Worm (Caenorhabditis elegans): Measurements from ENCODE around the gene gpch-1.

DNA sequence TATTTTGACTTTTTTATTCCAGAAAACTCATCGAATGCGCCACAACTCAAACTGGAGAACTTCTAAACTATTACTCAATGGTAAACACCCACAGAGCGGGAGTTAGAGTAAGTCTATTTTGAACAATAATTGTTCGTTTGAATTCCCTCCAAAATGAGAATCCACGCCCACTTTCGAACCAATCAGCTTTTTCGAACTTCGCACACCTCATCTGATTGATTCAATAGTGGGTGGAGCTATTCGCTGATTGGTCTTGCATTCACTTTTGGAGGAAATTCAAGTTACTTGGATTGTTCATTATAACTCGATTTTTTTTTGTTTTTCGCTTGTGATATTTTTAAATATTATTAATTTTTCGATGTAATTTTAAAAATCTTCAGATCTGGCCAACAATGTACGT is 12.5 kb upstream of the gpch-1 start:
- no peak for TF ChIP-seq C04F5.9 (tag; optimal IDR thresholded peaks at IDR 0.05)
- no peak for TF ChIP-seq elt-2 (tag; optimal IDR thresholded peaks at IDR 0.05)
- TF ChIP-seq mef-2 (tag; optimal IDR thresholded peaks at IDR 0.05) = no peak
- TF ChIP-seq nhr-28 (tag; optimal IDR thresholded peaks at IDR 0.05) = no peak
- no peak for TF ChIP-seq pqm-1 (tag; optimal IDR thresholded peaks at IDR 0.05)
- TF ChIP-seq nhr-47 (tag; optimal IDR thresholded peaks at IDR 0.05) = no peak
- TF ChIP-seq lin-14 (GFP tag; optimal IDR thresholded peaks at IDR 0.05) = no peak
- TF ChIP-seq dsc-1 (tag; optimal IDR thresholded peaks at IDR 0.05) = no peak
- TF ChIP-seq lin-13 (GFP tag; optimal IDR thresholded peaks at IDR 0.05) = no peak
- TF ChIP-seq ztf-4 (tag; optimal IDR thresholded peaks at IDR 0.05) = no peak
- TF ChIP-seq nhr-20 (tag; optimal IDR thresholded peaks at IDR 0.05) = no peak
- TF ChIP-seq nhr-237 (tag; optimal IDR thresholded peaks at IDR 0.05) = no peak
- no peak for TF ChIP-seq nhr-12 (tag; optimal IDR thresholded peaks at IDR 0.05)

Measured in whole organism, L1 larva.